Worm (Caenorhabditis elegans): ENCODE measurements around the gene clec-246.

The clec-246 gene

ce11 chrV:18189181-18189580 is at the start of gene clec-246:
TSS of gene clec-246 (plus strand) at chrV:18189481.
- TF ChIP-seq dao-5 (tag; optimal IDR thresholded peaks at IDR 0.05) = no peak
- TF ChIP-seq him-1 (tag; optimal IDR thresholded peaks at IDR 0.05) = no peak
- no peak for TF ChIP-seq W03F9.2 (tag; optimal IDR thresholded peaks at IDR 0.05)

- TF ChIP-seq dao-5 (tag; optimal IDR thresholded peaks at IDR 0.05) (no peak), him-1 (tag; optimal IDR thresholded peaks at IDR 0.05) (no peak), W03F9.2 (tag; optimal IDR thresholded peaks at IDR 0.05) (no peak)
These were observed 48.1 kb upstream of the clec-246 start, which contains the start of gene Y37H2A.11 for ce11 chrV:18141161-18141560. TSS of gene Y37H2A.11 (plus strand) at chrV:18141461.

ce11 chrV:18142549-18142948 is 46.7 kb upstream of the clec-246 start, which contains the start of gene Y37H2A.13:
TSS of gene Y37H2A.13 (plus strand) at chrV:18142849.
- no peak for TF ChIP-seq W03F9.2 (tag; optimal IDR thresholded peaks at IDR 0.05)
- no peak for TF ChIP-seq dao-5 (tag; optimal IDR thresholded peaks at IDR 0.05)
- TF ChIP-seq him-1 (tag; optimal IDR thresholded peaks at IDR 0.05) = no peak

- no peak for TF ChIP-seq W03F9.2 (tag; optimal IDR thresholded peaks at IDR 0.05)
- no peak for TF ChIP-seq dao-5 (tag; optimal IDR thresholded peaks at IDR 0.05)
- no peak for TF ChIP-seq him-1 (tag; optimal IDR thresholded peaks at IDR 0.05)
These were observed 45.8 kb upstream of the clec-246 start, which contains the start of gene Y37H2A.14 for ce11 chrV:18143445-18143844. TSS of gene Y37H2A.14 (plus strand) at chrV:18143745.

- TF ChIP-seq him-1 (tag; optimal IDR thresholded peaks at IDR 0.05) (no peak), dao-5 (tag; optimal IDR thresholded peaks at IDR 0.05) (no peak), W03F9.2 (tag; optimal IDR thresholded peaks at IDR 0.05) (no peak)
These were observed 44.8 kb upstream of the clec-246 start for ce11 chrV:18144442-18144841.

ce11 chrV:18146077-18146476 is 43.2 kb upstream of the clec-246 start, which contains the start of gene C14A6.3:
TSS of gene C14A6.3 (plus strand) at chrV:18146377.
- TF ChIP-seq W03F9.2 (tag; optimal IDR thresholded peaks at IDR 0.05) (no peak), dao-5 (tag; optimal IDR thresholded peaks at IDR 0.05) (no peak), him-1 (tag; optimal IDR thresholded peaks at IDR 0.05) (no peak)

ce11 chrV:18157707-18158106 is 31.6 kb upstream of the clec-246 start, which contains the start of gene clec-48:
TSS of gene clec-48 (plus strand) at chrV:18158026.
- TF ChIP-seq dao-5 (tag; optimal IDR thresholded peaks at IDR 0.05) = no peak
- TF ChIP-seq him-1 (tag; optimal IDR thresholded peaks at IDR 0.05) = no peak
- TF ChIP-seq W03F9.2 (tag; optimal IDR thresholded peaks at IDR 0.05) = no peak

- TF ChIP-seq him-1 (tag; optimal IDR thresholded peaks at IDR 0.05) (no peak), dao-5 (tag; optimal IDR thresholded peaks at IDR 0.05) (no peak), W03F9.2 (tag; optimal IDR thresholded peaks at IDR 0.05) (no peak)
These were observed 31.1 kb upstream of the clec-246 start for ce11 chrV:18158172-18158571.

- TF ChIP-seq W03F9.2 (tag; optimal IDR thresholded peaks at IDR 0.05) = no peak
- TF ChIP-seq dao-5 (tag; optimal IDR thresholded peaks at IDR 0.05) = no peak
These were observed 28.1 kb upstream of the clec-246 start, which contains the start of gene C14A6.13 for ce11 chrV:18161228-18161627. TSS of gene C14A6.13 (minus strand) at chrV:18161328.

ce11 chrV:18162568-18162967 is 26.7 kb upstream of the clec-246 start, which contains the start of gene C14A6.12:
TSS of gene C14A6.12 (minus strand) at chrV:18162668.
- TF ChIP-seq him-1 (tag; optimal IDR thresholded peaks at IDR 0.05) (no peak), W03F9.2 (tag; optimal IDR thresholded peaks at IDR 0.05) (no peak), dao-5 (tag; optimal IDR thresholded peaks at IDR 0.05) (no peak)

ce11 chrV:18163434-18163833 is 25.8 kb upstream of the clec-246 start:
- no peak for TF ChIP-seq dao-5 (tag; optimal IDR thresholded peaks at IDR 0.05)
- no peak for TF ChIP-seq W03F9.2 (tag; optimal IDR thresholded peaks at IDR 0.05)
- TF ChIP-seq him-1 (tag; optimal IDR thresholded peaks at IDR 0.05) = no peak

ce11 chrV:18164758-18165157 is 24.5 kb upstream of the clec-246 start, which contains the start of gene C14A6.5:
TSS of gene C14A6.5 (minus strand) at chrV:18164858.
- TF ChIP-seq W03F9.2 (tag; optimal IDR thresholded peaks at IDR 0.05) = no peak
- no peak for TF ChIP-seq him-1 (tag; optimal IDR thresholded peaks at IDR 0.05)
- no peak for TF ChIP-seq dao-5 (tag; optimal IDR thresholded peaks at IDR 0.05)

ce11 chrV:18167161-18167560 is 22.1 kb upstream of the clec-246 start, which contains the start of gene C14A6.6:
TSS of gene C14A6.6 (minus strand) at chrV:18167261.
- TF ChIP-seq W03F9.2 (tag; optimal IDR thresholded peaks at IDR 0.05) = no peak
- no peak for TF ChIP-seq him-1 (tag; optimal IDR thresholded peaks at IDR 0.05)
- no peak for TF ChIP-seq dao-5 (tag; optimal IDR thresholded peaks at IDR 0.05)

- TF ChIP-seq dao-5 (tag; optimal IDR thresholded peaks at IDR 0.05) (no peak), W03F9.2 (tag; optimal IDR thresholded peaks at IDR 0.05) (no peak), him-1 (tag; optimal IDR thresholded peaks at IDR 0.05) (no peak)
These were observed 21.0 kb upstream of the clec-246 start, which contains the start of gene C14A6.7 for ce11 chrV:18168266-18168665. TSS of gene C14A6.7 (minus strand) at chrV:18168366.

ce11 chrV:18171568-18171967 is 17.7 kb upstream of the clec-246 start, which contains the start of gene C14A6.8:
TSS of gene C14A6.8 (minus strand) at chrV:18171668.
- TF ChIP-seq him-1 (tag; optimal IDR thresholded peaks at IDR 0.05) = no peak
- TF ChIP-seq W03F9.2 (tag; optimal IDR thresholded peaks at IDR 0.05) = no peak
- no peak for TF ChIP-seq dao-5 (tag; optimal IDR thresholded peaks at IDR 0.05)
